Fruit fly (Drosophila melanogaster) whole organism: ENCODE results near the gene EMC2A.

Experiments
- EcR ChIP-seq, 2 experiments: fragments of >200 bp; optimal IDR thresholded peaks; 2 replicates each; lab custom pipeline; 2017; ENCODE audit warnings: missing biosample characterization in 2 of 2, missing genetic modification characterization in 2 of 2, missing genetic modification reagents in 2 of 2
- pan ChIP-seq: fragments of >200 bp; optimal IDR thresholded peaks from 2 replicates; lab custom pipeline; 2017
- psq ChIP-seq: fragments of >200 bp; optimal IDR thresholded peaks from 2 replicates; lab custom pipeline; 2017
- usp ChIP-seq: fragments of >200 bp; optimal IDR thresholded peaks from 2 replicates; lab custom pipeline; 2017; ENCODE audit warnings: missing biosample characterization, missing genetic modification characterization, mixed read lengths

DNA sequence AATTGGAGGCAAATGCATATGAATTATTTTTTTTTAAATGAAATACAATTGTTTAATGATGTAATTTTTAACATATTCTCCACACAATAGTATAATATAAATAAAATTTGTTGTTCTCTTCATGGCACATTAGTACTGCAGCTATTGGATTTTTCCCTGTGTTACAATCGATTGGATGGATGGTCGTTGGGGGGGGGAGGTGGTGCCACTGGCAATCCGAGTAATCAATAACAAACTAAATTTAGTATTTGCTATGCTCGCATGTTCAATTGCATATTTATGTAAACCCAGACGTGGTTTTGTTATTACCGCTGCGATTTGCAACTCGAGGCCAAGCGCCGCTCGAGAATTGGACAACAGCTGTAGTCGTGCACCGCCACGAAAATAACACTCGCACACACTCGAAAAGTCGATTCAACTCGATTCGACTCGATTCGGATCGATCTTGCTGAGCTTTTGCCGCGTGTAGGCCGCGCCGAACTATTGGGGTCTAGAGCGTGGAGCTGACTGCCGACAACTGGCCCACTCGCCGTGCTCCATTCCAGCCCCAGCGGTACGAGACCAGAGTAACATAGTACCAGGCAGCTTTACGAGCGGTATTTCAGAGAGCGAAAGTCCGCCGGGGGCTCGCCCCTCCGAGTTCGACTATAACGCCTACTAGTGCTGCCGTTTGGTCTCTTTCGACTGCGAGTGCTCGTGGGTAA lies 8.5 kb downstream of the EMC2A start, which contains the start of gene CG18622:
- no peak for TF ChIP-seq usp (GFP tag; lab: Kevin White, UChicago)
- no peak for TF ChIP-seq EcR (GFP tag; optimal IDR thresholded peaks at IDR 0.05; lab: Kevin White, UChicago)
- no peak for TF ChIP-seq pan (lab: Kevin White, UChicago)
- TF ChIP-seq psq (lab: Kevin White, UChicago) = no peak
